Worm (Caenorhabditis elegans) whole organism, L4 larva: ENCODE data around the gene F21A3.3.

Experiments
- ama-1 ChIP-seq: fragments of 150-350 bp; optimal IDR thresholded peaks from 2 replicates; lab custom pipeline; 2014; ENCODE audit warnings: inconsistent platforms, mixed read lengths
- ceh-82 ChIP-seq: sonication (generic microtip); optimal IDR thresholded peaks from 2 replicates; lab custom pipeline; 2017; ENCODE audit warnings: missing biosample characterization, missing genetic modification characterization
- duxl-1 ChIP-seq: sonication (generic microtip); optimal IDR thresholded peaks from 2 replicates; lab custom pipeline; 2016; ENCODE audit warnings: mild to moderate bottlenecking, missing genetic modification characterization, moderate library complexity, missing compliant biosample characterization; ENCODE audit not compliant: poor library complexity
- egl-43 ChIP-seq: fragments of 200-800 bp; sonication (Bioruptor generic); IDR thresholded peaks from 2 replicates; pipeline ENCODE4 v1.3.6; 2022; ENCODE audit warnings: missing genetic modification reagents, missing genetic modification characterization, missing compliant biosample characterization
- jun-1 ChIP-seq: fragments of 150-350 bp; optimal IDR thresholded peaks from 2 replicates; lab custom pipeline; 2014; ENCODE audit warnings: missing biosample characterization, missing genetic modification reagents, missing genetic modification characterization
- lin-13 ChIP-seq: fragments of 150-350 bp; optimal IDR thresholded peaks from 2 replicates; lab custom pipeline; 2014; ENCODE audit warnings: missing biosample characterization, missing genetic modification reagents, missing genetic modification characterization
- lsy-2 ChIP-seq, 2 experiments: fragments of 150-350 bp in 1 of 2; sonication (generic microtip) in 1 of 2; optimal IDR thresholded peaks; 2 replicates each; lab custom pipeline; 2014 to 2017; ENCODE audit warnings: missing biosample characterization in 2 of 2, missing genetic modification characterization in 2 of 2
- mxl-3 ChIP-seq: fragments of 200-800 bp; sonication (Bioruptor generic); optimal IDR thresholded peaks from 2 replicates; lab custom pipeline; 2018; ENCODE audit warnings: mild to moderate bottlenecking, missing genetic modification characterization, missing compliant biosample characterization

DNA sequence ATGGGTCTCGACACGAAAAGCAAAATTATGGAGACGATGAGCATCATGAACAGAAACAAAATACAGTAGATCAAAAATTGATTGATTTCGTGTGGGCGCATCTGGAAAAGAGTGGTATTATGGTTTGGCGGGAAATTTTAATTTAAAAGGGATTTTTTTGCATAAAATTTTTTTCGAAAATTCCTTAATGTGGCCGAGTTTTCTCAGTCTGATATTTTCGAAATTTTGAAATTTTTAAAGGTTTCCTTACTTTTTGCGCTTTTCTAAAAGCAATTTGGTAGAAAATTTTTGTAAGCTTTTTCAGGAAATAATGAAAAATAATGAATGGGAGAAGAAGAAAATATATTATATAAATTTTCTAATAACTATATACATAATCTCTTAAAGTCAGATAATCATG is 16.4 kb downstream of the F21A3.3 start, which contains the start of gene F21A3.2:
- TF ChIP-seq jun-1 (tag; lab: Kevin White, UChicago) (no peak), lin-13 (GFP tag; lab: Kevin White, UChicago) (no peak), duxl-1 (tag; lab: Kevin White, UChicago) (no peak), ama-1 (lab: Kevin White, UChicago) (no peak), mxl-3 (GFP tag; lab: Kevin White, UChicago) (no peak), egl-43 (GFP tag; lab: Robert Waterston, UW) (no peak), lsy-2 (tag; optimal IDR thresholded peaks at IDR 0.05; lab: Kevin White, UChicago) (no peak), ceh-82 (no peak)
